Fruit fly (Drosophila melanogaster) whole organism, wandering third instar larva: Measurements from ENCODE around the gene CG9109.

Experiments
- Dfd ChIP-seq: fragments of >200 bp; optimal IDR thresholded peaks from 2 replicates; lab custom pipeline; 2017; ENCODE audit warnings: missing biosample characterization, missing genetic modification characterization
- Hr78 ChIP-seq: fragments of >200 bp; optimal IDR thresholded peaks from 2 replicates; lab custom pipeline; 2017; ENCODE audit warnings: missing biosample characterization, missing genetic modification characterization
- Mio ChIP-seq: sonication (Bioruptor generic); optimal IDR thresholded peaks from 2 replicates; lab custom pipeline; 2016; ENCODE audit warnings: missing biosample characterization, missing genetic modification characterization

- TF ChIP-seq Hr78 (GFP tag; lab: Kevin White, UChicago) (no peak), Mio (no peak), Dfd (GFP tag; lab: Kevin White, UChicago) (no peak)
Observed at dm6 chr2L:6050575-6050974, 16.4 kb upstream of the CG9109 start, which contains the start of gene CG9135.
